Fruit fly (Drosophila melanogaster) S2 (cell line): ENCODE results near the gene sowah.

Experiments used
- CG8478 ChIP-seq: fragments of >200 bp; optimal IDR thresholded peaks from 2 replicates; lab custom pipeline; 2018
- CTCF ChIP-seq, 2 experiments: fragments of >200 bp; optimal IDR thresholded peaks; 2 replicates each; lab custom pipeline; 2018

dm6 chr3L:12618824-12619370 is 46.6 kb upstream of the sowah start:
- TF ChIP-seq CTCF (optimal IDR thresholded peaks at IDR 0.05; lab: Kevin White, UChicago) (no peak), CG8478 (no peak)
